Fruit fly (Drosophila melanogaster): ENCODE measurements around the gene Acer.

The Acer gene

DNA sequence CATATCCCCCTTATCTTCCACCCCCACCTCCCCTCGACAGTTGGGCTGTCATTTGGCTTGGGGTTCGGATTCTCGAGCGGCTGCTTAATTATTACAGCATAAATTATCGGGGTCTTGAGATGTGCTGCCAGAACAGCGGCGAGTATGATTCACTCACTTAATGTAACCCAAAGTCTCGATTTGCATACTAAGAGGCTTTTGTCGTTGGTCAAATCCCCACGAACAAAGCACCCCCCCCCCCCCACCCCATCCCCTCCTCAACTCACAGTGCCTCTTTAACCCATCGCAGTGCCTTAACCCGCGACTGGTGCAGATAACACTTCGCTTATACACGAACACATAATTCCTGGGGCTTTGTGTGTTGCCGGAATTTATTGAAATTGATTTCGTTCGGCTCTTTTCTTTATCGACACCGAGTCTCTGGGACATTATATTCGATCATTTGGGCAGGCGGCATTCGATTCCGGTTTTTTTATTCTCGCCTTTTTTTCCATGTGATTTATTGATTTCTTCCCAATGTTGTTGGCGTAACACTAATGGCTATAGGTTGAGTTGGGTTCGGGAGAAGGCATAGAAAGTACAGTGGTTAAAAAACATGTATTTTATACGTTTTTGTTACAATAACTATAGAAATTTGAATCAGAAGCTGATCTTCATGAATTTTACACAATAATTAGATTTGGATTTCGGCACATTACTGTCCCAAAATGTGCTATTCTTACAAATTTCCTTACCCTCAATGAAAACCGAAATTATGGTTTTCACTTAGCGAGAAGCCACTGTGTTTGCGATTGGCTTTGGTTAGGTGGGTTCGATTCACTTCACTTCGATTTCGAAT is 32.3 kb downstream of the Acer start (continued):
- no peak for TF ChIP-seq CG3281 (GFP tag; optimal IDR thresholded peaks at IDR 0.05)
- no peak for TF ChIP-seq sim (GFP tag; IDR thresholded peaks at IDR 0.05)
- TF ChIP-seq CG12104 (GFP tag; optimal IDR thresholded peaks at IDR 0.05) = no peak
- TF ChIP-seq CG2889 (GFP tag; IDR thresholded peaks at IDR 0.05) = no peak
- no peak for TF ChIP-seq CG12219 (GFP tag; optimal IDR thresholded peaks at IDR 0.05)
- TF ChIP-seq CG6791 (GFP tag; IDR thresholded peaks at IDR 0.05; ENCODE audit: partially characterized antibody) = no peak
- no peak for TF ChIP-seq CG15479 (GFP tag; optimal IDR thresholded peaks at IDR 0.05)
- TF ChIP-seq CG12942 (GFP tag; optimal IDR thresholded peaks at IDR 0.05) = no peak
- TF ChIP-seq dmrt11E (tag; optimal IDR thresholded peaks at IDR 0.05) = peak; percentile 61
- no peak for TF ChIP-seq CG8290 (GFP tag; optimal IDR thresholded peaks at IDR 0.05)
- TF ChIP-seq CG8290 (tag; optimal IDR thresholded peaks at IDR 0.05) = peak in 1 of 2 experiments; percentile 6
- peak; percentile 39 for TF ChIP-seq ewg (GFP tag; optimal IDR thresholded peaks at IDR 0.05)
- TF ChIP-seq phol (tag; optimal IDR thresholded peaks at IDR 0.05) = peak; percentile 61
- no peak for TF ChIP-seq CG11398 (GFP tag; optimal IDR thresholded peaks at IDR 0.05)
- peak; percentile 69 for TF ChIP-seq row (GFP tag; IDR thresholded peaks at IDR 0.05)
- no peak for TF ChIP-seq Gug (GFP tag; IDR thresholded peaks at IDR 0.05)
- TF ChIP-seq CG3726 (GFP tag; IDR thresholded peaks at IDR 0.05) = no peak
- no peak for TF ChIP-seq Usf (GFP tag; optimal IDR thresholded peaks at IDR 0.05)
- TF ChIP-seq pum (GFP tag; optimal IDR thresholded peaks at IDR 0.05) = peak; percentile 20
- TF ChIP-seq slp2 (GFP tag; optimal IDR thresholded peaks at IDR 0.05) = no peak
- no peak for TF ChIP-seq CG42726 (GFP tag; IDR thresholded peaks at IDR 0.05; ENCODE audit: partially characterized antibody)
- TF ChIP-seq Neu2 (GFP tag; optimal IDR thresholded peaks at IDR 0.05; ENCODE audit: borderline replicate concordance) = no peak
- no peak for TF ChIP-seq btn (GFP tag; optimal IDR thresholded peaks at IDR 0.05)
- no peak for TF ChIP-seq da (GFP tag; optimal IDR thresholded peaks at IDR 0.05)
- TF ChIP-seq knrl (GFP tag; IDR thresholded peaks at IDR 0.05; ENCODE audit: partially characterized antibody) = no peak
- TF ChIP-seq pita (GFP tag; optimal IDR thresholded peaks at IDR 0.05) = no peak
- no peak for TF ChIP-seq peb (GFP tag; IDR thresholded peaks at IDR 0.05)
- no peak for TF ChIP-seq B-H2 (GFP tag; optimal IDR thresholded peaks at IDR 0.05)
- TF ChIP-seq cato (GFP tag; optimal IDR thresholded peaks at IDR 0.05; ENCODE audit: borderline replicate concordance) = no peak
- peak; percentile 50 for TF ChIP-seq CG7839 (tag; optimal IDR thresholded peaks at IDR 0.05)
- no peak for TF ChIP-seq ac (GFP tag; optimal IDR thresholded peaks at IDR 0.05)
- TF ChIP-seq CrebB (tag; optimal IDR thresholded peaks at IDR 0.05) = no peak
- TF ChIP-seq CG4854 (GFP tag; optimal IDR thresholded peaks at IDR 0.05) = no peak
- no peak for TF ChIP-seq kah (GFP tag; optimal IDR thresholded peaks at IDR 0.05)
- peak; percentile 56; the same call in 2 of the 3 replicates for TF ChIP-seq zfh1 (GFP tag; IDR thresholded peaks at IDR 0.05)
- 0 out of 2 replicates have a peak, but pooled peaks have one; percentile 25 for TF ChIP-seq sob (GFP tag; IDR thresholded peaks at IDR 0.05)
- no peak for TF ChIP-seq lov (optimal IDR thresholded peaks at IDR 0.05)
- 0 out of 3 replicates have a peak, but pooled peaks have one; percentile 12 for TF ChIP-seq lov (GFP tag; IDR thresholded peaks at IDR 0.05)
- TF ChIP-seq Sox100B (GFP tag; optimal IDR thresholded peaks at IDR 0.05) = peak; percentile 30
- TF ChIP-seq dan (GFP tag; IDR thresholded peaks at IDR 0.05) = no peak
- TF ChIP-seq Optix (GFP tag; IDR thresholded peaks at IDR 0.05) = no peak
- TF ChIP-seq CG10565 (GFP tag; optimal IDR thresholded peaks at IDR 0.05) = no peak
- no peak for TF ChIP-seq CG3838 (GFP tag; optimal IDR thresholded peaks at IDR 0.05)
- no peak for TF ChIP-seq CG15514 (GFP tag; optimal IDR thresholded peaks at IDR 0.05)
- TF ChIP-seq Lhr (GFP tag; optimal IDR thresholded peaks at IDR 0.05) = peak; percentile 11
- TF ChIP-seq cas (GFP tag; IDR thresholded peaks at IDR 0.05) = no peak
- TF ChIP-seq sens (GFP tag) = peak; percentile 94
- TF ChIP-seq CG4617 (GFP tag; optimal IDR thresholded peaks at IDR 0.05; ENCODE audit: borderline replicate concordance) = no peak
- TF ChIP-seq Poxn (GFP tag; IDR thresholded peaks at IDR 0.05) = no peak
- TF ChIP-seq CG17328 (GFP tag; IDR thresholded peaks at IDR 0.05) = peak; percentile 73
